Fruit fly (Drosophila melanogaster) whole organism, embryonic: Measurements from ENCODE around the gene stg.
A peak's percentile ranks its signal among the peaks of the same experiment; 100 is the strongest.

ENCODE experiments used
- BEAF-32 ChIP-seq: fragments of 200-800 bp; sonication (Bioruptor generic); optimal IDR thresholded peaks from 3 replicates; lab custom pipeline; 2017; ENCODE audit warnings: missing biosample characterization, missing genetic modification characterization, mild to moderate bottlenecking, moderate library complexity, missing genetic modification reagents
- CG18764 ChIP-seq: fragments of 200-800 bp; sonication (Bioruptor generic); optimal IDR thresholded peaks from 3 replicates; lab custom pipeline; 2016; ENCODE audit warnings: missing biosample characterization, missing genetic modification characterization
- CG31441 ChIP-seq: fragments of 200-800 bp; sonication (Bioruptor generic); IDR thresholded peaks from 2 replicates; pipeline ENCODE4 v1.3.6; 2022; ENCODE audit warnings: missing biosample characterization, missing genetic modification characterization
- CG4730 ChIP-seq: fragments of 200-800 bp; sonication (Bioruptor generic); IDR thresholded peaks from 2 replicates; pipeline ENCODE4 v1.3.6; 2022; ENCODE audit warnings: missing biosample characterization, missing genetic modification characterization
- HLH54F ChIP-seq: fragments of 200-800 bp; sonication (Bioruptor generic); optimal IDR thresholded peaks from 3 replicates; lab custom pipeline; 2016; ENCODE audit warnings: missing biosample characterization, missing genetic modification characterization
- fd64A ChIP-seq: fragments of 200-800 bp; sonication (Bioruptor generic); optimal IDR thresholded peaks from 3 replicates; lab custom pipeline; 2018; ENCODE audit warnings: missing biosample characterization, mild to moderate bottlenecking, missing genetic modification characterization
- kay ChIP-seq: fragments of 200-800 bp; sonication (Bioruptor generic); optimal IDR thresholded peaks from 2 replicates; lab custom pipeline; 2016; ENCODE audit warnings: missing biosample characterization, missing genetic modification characterization

- peak; percentile 89 for TF ChIP-seq CG4730
- TF ChIP-seq BEAF-32, result peak; percentile 92
- peak; percentile 93 for TF ChIP-seq CG18764 (GFP tag; lab: Kevin White, UChicago)
- peak; percentile 84 for TF ChIP-seq kay (GFP tag; lab: Kevin White, UChicago)
- peak; percentile 97 for TF ChIP-seq fd64A (GFP tag; lab: Kevin White, UChicago)
- TF ChIP-seq CG31441 (GFP tag; lab: Robert Waterston, UW), result peak; percentile 95
- peak; percentile 91 for TF ChIP-seq HLH54F (GFP tag; lab: Kevin White, UChicago)
Measured at dm6 chr3R:29219948-29220347, 35.7 kb downstream of the stg start, which contains the start of gene eEF1gamma.
